Fruit fly (Drosophila melanogaster): ENCODE measurements around the gene Uch.

The Uch gene

DNA sequence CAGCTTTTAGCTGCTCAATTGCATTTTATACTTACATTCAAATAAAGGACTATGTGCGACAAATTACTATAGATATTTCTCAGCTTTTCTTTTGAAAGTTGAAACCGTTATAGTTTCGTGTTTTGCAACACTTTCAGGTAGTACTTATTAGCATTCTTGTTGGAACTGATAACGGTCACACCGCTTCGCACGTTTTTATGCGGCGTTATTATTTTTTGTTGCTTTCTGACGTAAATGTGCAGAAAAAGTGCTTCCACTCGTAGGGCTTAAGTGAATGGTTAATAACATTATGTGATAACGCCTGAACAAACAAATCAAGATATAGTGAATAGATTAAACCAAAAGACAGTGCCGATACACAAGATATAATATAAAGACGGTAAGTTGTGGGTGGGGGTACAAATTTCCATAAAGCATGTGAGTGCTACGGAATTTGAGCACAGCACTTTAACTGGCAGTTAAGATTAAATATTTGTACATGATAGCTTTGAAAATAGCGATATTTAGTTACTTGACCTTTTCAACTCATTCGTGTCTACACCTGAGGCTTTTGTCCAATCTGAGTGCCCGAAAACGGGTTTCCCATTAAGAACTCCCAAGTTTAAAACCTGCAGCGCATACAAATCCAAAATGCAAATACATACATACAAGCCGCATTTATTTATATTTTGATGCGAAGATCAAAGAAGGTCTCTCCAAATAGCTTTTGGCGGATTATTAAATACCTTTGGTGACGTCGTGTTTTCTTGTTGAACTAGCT lies 6.7 kb upstream of the Uch start, which contains the start of gene papi:
Gene papi (plus strand): TSS at position 176 of the 760 bp plus-strand sequence.
- TF ChIP-seq CG11617 (GFP tag; optimal IDR thresholded peaks at IDR 0.05) (no peak), cic (GFP tag; optimal IDR thresholded peaks at IDR 0.05) (peak; percentile 34), CG7101 (tag; optimal IDR thresholded peaks at IDR 0.05) (peak; percentile 47), CG33017 (tag; optimal IDR thresholded peaks at IDR 0.05) (peak; percentile 28), ovo (GFP tag; optimal IDR thresholded peaks at IDR 0.05) (peak; percentile 70), Mnt (GFP tag; optimal IDR thresholded peaks at IDR 0.05) (peak; percentile 99), CG5204 (GFP tag; optimal IDR thresholded peaks at IDR 0.05) (no peak)

DNA sequence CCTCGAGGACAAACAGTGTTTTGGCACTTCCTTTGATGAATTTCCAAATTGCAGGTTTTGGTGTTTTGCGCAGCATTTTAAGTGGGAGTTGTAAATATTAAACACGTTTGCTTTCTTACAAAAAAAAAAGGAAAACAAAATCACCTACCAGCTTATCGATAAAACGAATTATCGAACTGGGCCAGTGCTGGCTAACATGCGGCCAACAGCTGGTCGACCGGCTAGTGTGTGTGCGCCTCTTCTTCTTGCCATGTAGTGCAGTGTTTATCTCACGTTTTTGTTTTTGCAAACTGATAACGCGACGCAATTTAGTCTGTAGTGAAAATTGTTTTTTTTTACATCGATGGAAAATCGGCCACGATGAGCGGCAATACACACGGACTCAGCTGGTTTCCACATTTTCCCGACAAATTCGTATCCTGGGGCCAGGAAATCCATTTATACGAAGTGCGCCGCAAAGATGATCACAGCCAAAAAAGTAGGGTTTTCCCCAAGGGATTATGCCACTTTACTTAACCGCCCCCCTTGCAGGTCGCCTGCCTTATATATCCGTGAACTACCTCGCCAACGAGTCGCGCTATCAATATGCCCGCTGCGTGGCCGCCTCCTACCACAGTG lies 3.2 kb upstream of the Uch start, which contains the start of the genes CG15386, CG42371 and mio:
Gene CG15386 (minus strand): TSS at position 180 of the 618 bp plus-strand sequence.
Gene CG42371 (minus strand): TSS at position 180 of the 618 bp plus-strand sequence.
Gene mio (plus strand): TSS at position 224 of the 618 bp plus-strand sequence.
- peak; percentile 94 for TF ChIP-seq Mnt (GFP tag; optimal IDR thresholded peaks at IDR 0.05)
- TF ChIP-seq ovo (GFP tag; optimal IDR thresholded peaks at IDR 0.05) = no peak
- peak; percentile 54 for TF ChIP-seq bab1 (GFP tag; optimal IDR thresholded peaks at IDR 0.05)
- no peak for TF ChIP-seq CG5204 (GFP tag; optimal IDR thresholded peaks at IDR 0.05)
- TF ChIP-seq CG7045 (GFP tag; optimal IDR thresholded peaks at IDR 0.05) = no peak
- peak; percentile 27 for TF ChIP-seq CG12768 (GFP tag; optimal IDR thresholded peaks at IDR 0.05)
- no peak for TF ChIP-seq kay (GFP tag; ENCODE audit: borderline replicate concordance)
- peak; percentile 74 for TF ChIP-seq CG11617 (GFP tag; optimal IDR thresholded peaks at IDR 0.05)
- peak; percentile 52 for TF ChIP-seq pad (GFP tag; optimal IDR thresholded peaks at IDR 0.05)
- TF ChIP-seq Clk (GFP tag; optimal IDR thresholded peaks at IDR 0.05) = no peak
- no peak for TF ChIP-seq toe (GFP tag; optimal IDR thresholded peaks at IDR 0.05)
- TF ChIP-seq Hr96 (GFP tag; optimal IDR thresholded peaks at IDR 0.05) = no peak
- peak; percentile 47 for TF ChIP-seq CG14711 (tag; optimal IDR thresholded peaks at IDR 0.05)
- peak; percentile 38 for TF ChIP-seq tj (GFP tag; optimal IDR thresholded peaks at IDR 0.05)
- TF ChIP-seq CG33017 (tag; optimal IDR thresholded peaks at IDR 0.05) = peak; percentile 71
- peak; percentile 94 for TF ChIP-seq cic (GFP tag; optimal IDR thresholded peaks at IDR 0.05)
- peak; percentile 32 for TF ChIP-seq CG1620 (GFP tag; optimal IDR thresholded peaks at IDR 0.05)
- TF ChIP-seq cnc (optimal IDR thresholded peaks at IDR 0.05) = no peak
- TF ChIP-seq Crg-1 (GFP tag; optimal IDR thresholded peaks at IDR 0.05) = peak; percentile 66
- TF ChIP-seq CG7101 (tag; optimal IDR thresholded peaks at IDR 0.05) = peak; percentile 53

DNA sequence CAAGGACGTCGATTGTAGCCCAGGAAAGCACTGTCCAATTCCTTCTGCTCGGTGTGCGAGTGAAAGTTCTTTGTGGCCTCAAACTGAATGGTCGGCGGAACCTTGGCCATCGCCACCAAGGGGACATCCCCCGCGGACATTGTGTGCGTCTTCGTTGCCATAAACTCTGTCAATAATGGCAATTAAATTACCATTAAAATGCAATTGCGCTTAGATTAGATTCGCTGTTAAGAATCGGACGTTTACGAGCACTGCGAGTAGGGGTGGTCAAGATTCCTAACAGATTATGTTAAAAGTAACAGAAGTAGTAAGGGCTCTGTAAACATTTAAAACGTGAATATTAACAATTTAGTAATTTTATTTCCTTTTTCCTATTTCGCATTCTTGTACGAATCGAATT lies 2.1 kb upstream of the Uch start, which contains the start of gene daed:
Gene daed (minus strand): TSS at position 247 of the 400 bp plus-strand sequence.
- no peak for TF ChIP-seq Hr96 (GFP tag; optimal IDR thresholded peaks at IDR 0.05)
- peak; percentile 9 for TF ChIP-seq bab1 (GFP tag; optimal IDR thresholded peaks at IDR 0.05)
- TF ChIP-seq CG7045 (GFP tag; optimal IDR thresholded peaks at IDR 0.05) = no peak
- no peak for TF ChIP-seq CG14711 (tag; optimal IDR thresholded peaks at IDR 0.05)
- no peak for TF ChIP-seq CG11617 (GFP tag; optimal IDR thresholded peaks at IDR 0.05)
- TF ChIP-seq kay (GFP tag; ENCODE audit: borderline replicate concordance) = no peak
- peak; percentile 34 for TF ChIP-seq cic (GFP tag; optimal IDR thresholded peaks at IDR 0.05)
- TF ChIP-seq CG33017 (tag; optimal IDR thresholded peaks at IDR 0.05) = peak; percentile 70
- no peak for TF ChIP-seq CG5204 (GFP tag; optimal IDR thresholded peaks at IDR 0.05)
- peak; percentile 28 for TF ChIP-seq pad (GFP tag; optimal IDR thresholded peaks at IDR 0.05)
- no peak for TF ChIP-seq tj (GFP tag; optimal IDR thresholded peaks at IDR 0.05)
- no peak for TF ChIP-seq Clk (GFP tag; optimal IDR thresholded peaks at IDR 0.05)
- peak; percentile 64 for TF ChIP-seq CG7101 (tag; optimal IDR thresholded peaks at IDR 0.05)
- no peak for TF ChIP-seq ovo (GFP tag; optimal IDR thresholded peaks at IDR 0.05)
- TF ChIP-seq toe (GFP tag; optimal IDR thresholded peaks at IDR 0.05) = no peak
- peak; percentile 23 for TF ChIP-seq CG12768 (GFP tag; optimal IDR thresholded peaks at IDR 0.05)
- TF ChIP-seq cnc (optimal IDR thresholded peaks at IDR 0.05) = no peak
- TF ChIP-seq Crg-1 (GFP tag; optimal IDR thresholded peaks at IDR 0.05) = peak; percentile 18
- TF ChIP-seq CG1620 (GFP tag; optimal IDR thresholded peaks at IDR 0.05) = no peak
- peak; percentile 16 for TF ChIP-seq Mnt (GFP tag; optimal IDR thresholded peaks at IDR 0.05)

DNA sequence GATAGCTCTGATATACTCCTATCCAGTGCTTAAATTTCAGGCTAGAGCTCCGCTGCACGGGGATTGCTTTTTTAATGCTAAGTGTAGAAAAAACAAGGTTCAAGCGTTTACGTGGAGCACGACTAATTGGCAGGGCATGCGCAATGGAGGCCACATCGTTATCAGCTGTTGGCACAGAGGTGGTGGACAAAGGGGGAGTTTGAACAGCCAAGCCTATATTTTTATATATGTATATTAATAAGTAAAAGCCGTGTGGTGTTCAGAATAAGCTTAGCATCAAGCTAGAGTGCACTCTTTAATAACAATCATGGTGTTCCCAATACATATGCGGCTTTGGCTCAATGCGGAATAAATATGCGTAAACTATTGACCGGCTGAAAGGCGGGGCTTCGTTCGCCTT lies 1.5 kb downstream of the Uch start, which contains the start of gene CG15385:
Gene CG15385 (minus strand): TSS at position 94 of the 400 bp plus-strand sequence.
- no peak for TF ChIP-seq cnc (optimal IDR thresholded peaks at IDR 0.05)
- no peak for TF ChIP-seq ovo (GFP tag; optimal IDR thresholded peaks at IDR 0.05)
- TF ChIP-seq kay (GFP tag; ENCODE audit: borderline replicate concordance) = no peak
- TF ChIP-seq Hr96 (GFP tag; optimal IDR thresholded peaks at IDR 0.05) = no peak
- no peak for TF ChIP-seq tj (GFP tag; optimal IDR thresholded peaks at IDR 0.05)
- no peak for TF ChIP-seq bab1 (GFP tag; optimal IDR thresholded peaks at IDR 0.05)
- peak; percentile 61 for TF ChIP-seq cic (GFP tag; optimal IDR thresholded peaks at IDR 0.05)
- no peak for TF ChIP-seq Crg-1 (GFP tag; optimal IDR thresholded peaks at IDR 0.05)
- no peak for TF ChIP-seq pad (GFP tag; optimal IDR thresholded peaks at IDR 0.05)
- no peak for TF ChIP-seq CG1620 (GFP tag; optimal IDR thresholded peaks at IDR 0.05)
- no peak for TF ChIP-seq CG5204 (GFP tag; optimal IDR thresholded peaks at IDR 0.05)
- TF ChIP-seq CG7045 (GFP tag; optimal IDR thresholded peaks at IDR 0.05) = no peak
- TF ChIP-seq CG12768 (GFP tag; optimal IDR thresholded peaks at IDR 0.05) = peak; percentile 51
- TF ChIP-seq Clk (GFP tag; optimal IDR thresholded peaks at IDR 0.05) = no peak
- TF ChIP-seq CG33017 (tag; optimal IDR thresholded peaks at IDR 0.05) = peak; percentile 47
- peak; percentile 10 for TF ChIP-seq CG7101 (tag; optimal IDR thresholded peaks at IDR 0.05)
- TF ChIP-seq Mnt (GFP tag; optimal IDR thresholded peaks at IDR 0.05) = peak; percentile 2
- no peak for TF ChIP-seq toe (GFP tag; optimal IDR thresholded peaks at IDR 0.05)
- no peak for TF ChIP-seq CG11617 (GFP tag; optimal IDR thresholded peaks at IDR 0.05)
- no peak for TF ChIP-seq CG14711 (tag; optimal IDR thresholded peaks at IDR 0.05)

DNA sequence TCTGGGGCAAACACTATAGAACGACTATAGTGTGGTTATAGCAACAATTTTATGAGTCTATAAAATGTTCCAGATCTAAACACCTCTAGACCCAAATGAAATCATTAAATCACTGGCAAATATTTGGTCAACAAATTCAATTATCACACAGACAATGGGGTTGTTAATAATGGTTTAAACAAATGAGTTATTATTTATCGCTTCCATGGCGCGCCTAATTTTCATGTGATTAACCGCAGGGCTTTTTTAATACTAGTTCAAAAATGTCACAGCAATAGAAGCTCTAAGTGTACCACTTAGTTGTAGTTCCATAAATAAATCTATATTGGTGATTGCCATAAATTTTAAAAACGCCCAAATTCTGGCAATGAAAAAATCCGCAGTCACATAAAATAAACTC lies 5.0 kb downstream of the Uch start, which contains the start of gene CG33124:
Gene CG33124 (minus strand): TSS at position 101 of the 400 bp plus-strand sequence.
- no peak for TF ChIP-seq kay (GFP tag; ENCODE audit: borderline replicate concordance)
- no peak for TF ChIP-seq cic (GFP tag; optimal IDR thresholded peaks at IDR 0.05)
- TF ChIP-seq Mnt (GFP tag; optimal IDR thresholded peaks at IDR 0.05) = no peak
- TF ChIP-seq Clk (GFP tag; optimal IDR thresholded peaks at IDR 0.05) = no peak
- no peak for TF ChIP-seq CG33017 (tag; optimal IDR thresholded peaks at IDR 0.05)
- TF ChIP-seq CG7101 (tag; optimal IDR thresholded peaks at IDR 0.05) = no peak
- no peak for TF ChIP-seq Hr96 (GFP tag; optimal IDR thresholded peaks at IDR 0.05)
- TF ChIP-seq Crg-1 (GFP tag; optimal IDR thresholded peaks at IDR 0.05) = no peak
- no peak for TF ChIP-seq ovo (GFP tag; optimal IDR thresholded peaks at IDR 0.05)
- TF ChIP-seq CG12768 (GFP tag; optimal IDR thresholded peaks at IDR 0.05) = no peak
- no peak for TF ChIP-seq pad (GFP tag; optimal IDR thresholded peaks at IDR 0.05)
- no peak for TF ChIP-seq CG1620 (GFP tag; optimal IDR thresholded peaks at IDR 0.05)
